Worm (Caenorhabditis elegans) whole organism, late embryonic: ENCODE measurements around the gene W04G3.12.

Source experiments
- C08G9.2 ChIP-seq: sonication (generic microtip); optimal IDR thresholded peaks from 2 replicates; lab custom pipeline; 2016; ENCODE audit warnings: mild to moderate bottlenecking, missing genetic modification characterization, moderate library complexity, missing compliant biosample characterization
- C38D4.7 ChIP-seq: fragments of 200-800 bp; sonication (Bioruptor generic); optimal IDR thresholded peaks from 2 replicates; lab custom pipeline; 2018; ENCODE audit warnings: mild to moderate bottlenecking, missing genetic modification characterization, moderate library complexity, missing compliant biosample characterization
- F13H6.1 ChIP-seq: sonication (generic microtip); optimal IDR thresholded peaks from 2 replicates; lab custom pipeline; 2016; ENCODE audit warnings: missing genetic modification characterization, missing compliant biosample characterization
- T23F11.4 ChIP-seq: fragments of 200-800 bp; sonication (Bioruptor generic); optimal IDR thresholded peaks from 2 replicates; lab custom pipeline; 2018; ENCODE audit warnings: mild to moderate bottlenecking, missing genetic modification characterization, missing compliant biosample characterization
- Y22D7AL.16 ChIP-seq: sonication (generic microtip); optimal IDR thresholded peaks from 2 replicates; lab custom pipeline; 2016; ENCODE audit warnings: missing genetic modification characterization, missing compliant biosample characterization
- ahr-1 ChIP-seq: sonication (generic microtip); optimal IDR thresholded peaks from 2 replicates; lab custom pipeline; 2016; ENCODE audit warnings: missing genetic modification characterization, missing compliant biosample characterization
- ceh-18 ChIP-seq: sonication (generic microtip); optimal IDR thresholded peaks from 2 replicates; lab custom pipeline; 2016; ENCODE audit warnings: missing genetic modification characterization, missing compliant biosample characterization
- ceh-19 ChIP-seq: fragments of 200-800 bp; sonication (Bioruptor generic); optimal IDR thresholded peaks from 2 replicates; lab custom pipeline; 2018; ENCODE audit warnings: mild to moderate bottlenecking, missing genetic modification characterization, missing compliant biosample characterization
- ceh-2 ChIP-seq: sonication (generic microtip); optimal IDR thresholded peaks from 2 replicates; lab custom pipeline; 2016; ENCODE audit warnings: missing genotype, missing genetic modification characterization, missing compliant biosample characterization
- ceh-22 ChIP-seq: sonication (generic microtip); optimal IDR thresholded peaks from 2 replicates; lab custom pipeline; 2017; ENCODE audit warnings: missing biosample characterization, missing genetic modification characterization
- ceh-30 ChIP-seq: fragments of 150-350 bp; optimal IDR thresholded peaks from 2 replicates; lab custom pipeline; 2014; ENCODE audit warnings: missing biosample characterization, missing genetic modification characterization
- ceh-45 ChIP-seq: fragments of 200-800 bp; sonication (Bioruptor generic); IDR thresholded peaks from 2 replicates; pipeline ENCODE4 v1.3.6; 2022; ENCODE audit warnings: missing genetic modification reagents, missing genetic modification characterization, missing compliant biosample characterization
- elt-4 ChIP-seq: sonication (generic microtip); optimal IDR thresholded peaks from 2 replicates; lab custom pipeline; 2016; ENCODE audit warnings: missing genetic modification characterization, missing compliant biosample characterization
- eyg-1 ChIP-seq: sonication (generic microtip); optimal IDR thresholded peaks from 2 replicates; lab custom pipeline; 2016; ENCODE audit warnings: missing genotype, missing genetic modification characterization, missing compliant biosample characterization
- fkh-6 ChIP-seq: sonication (generic microtip); optimal IDR thresholded peaks from 2 replicates; lab custom pipeline; 2016; ENCODE audit warnings: missing genetic modification characterization, missing compliant biosample characterization
- gmeb-2 ChIP-seq: sonication (generic microtip); optimal IDR thresholded peaks from 2 replicates; lab custom pipeline; 2016; ENCODE audit warnings: missing genetic modification characterization, inconsistent platforms, missing compliant biosample characterization
- hlh-15 ChIP-seq: sonication (generic microtip); optimal IDR thresholded peaks from 2 replicates; lab custom pipeline; 2016; ENCODE audit warnings: missing genetic modification characterization, missing compliant biosample characterization
- hlh-30 ChIP-seq: sonication (generic microtip); optimal IDR thresholded peaks from 2 replicates; lab custom pipeline; 2017; ENCODE audit warnings: antibody characterized with exemption, missing genetic modification characterization, missing compliant biosample characterization; ENCODE audit not compliant: insufficient read depth
- hlh-6 ChIP-seq: sonication (generic microtip); optimal IDR thresholded peaks from 2 replicates; lab custom pipeline; 2016; ENCODE audit warnings: missing genotype, missing genetic modification characterization, missing compliant biosample characterization
- lin-11 ChIP-seq: fragments of 200-800 bp; sonication (Bioruptor generic); optimal IDR thresholded peaks from 2 replicates; lab custom pipeline; 2018; ENCODE audit warnings: mild to moderate bottlenecking, missing genetic modification characterization, missing compliant biosample characterization
- madf-2 ChIP-seq: sonication (generic microtip); optimal IDR thresholded peaks from 2 replicates; lab custom pipeline; 2017; ENCODE audit warnings: missing genetic modification characterization, missing compliant biosample characterization
- nfya-1 ChIP-seq: sonication (generic microtip); optimal IDR thresholded peaks from 2 replicates; lab custom pipeline; 2017; ENCODE audit warnings: missing genetic modification characterization, mild to moderate bottlenecking, missing compliant biosample characterization, antibody characterized with exemption, moderate library complexity
- pat-9 ChIP-seq: fragments of 200-800 bp; sonication (Bioruptor generic); optimal IDR thresholded peaks from 2 replicates; lab custom pipeline; 2018; ENCODE audit warnings: mild to moderate bottlenecking, missing genetic modification characterization, moderate library complexity, missing compliant biosample characterization
- pax-1 ChIP-seq: fragments of 150-350 bp; optimal IDR thresholded peaks from 2 replicates; lab custom pipeline; 2014; ENCODE audit warnings: missing biosample characterization, missing genetic modification characterization
- pha-2 ChIP-seq: sonication (generic microtip); optimal IDR thresholded peaks from 2 replicates; lab custom pipeline; 2017; ENCODE audit warnings: mild to moderate bottlenecking, missing genetic modification characterization, missing compliant biosample characterization
- pha-4 ChIP-seq: fragments of 150-350 bp; optimal IDR thresholded peaks from 2 replicates; lab custom pipeline; 2018; ENCODE audit warnings: missing biosample characterization, missing genetic modification reagents, missing genetic modification characterization
- rnt-1 ChIP-seq: sonication (generic microtip); optimal IDR thresholded peaks from 2 replicates; lab custom pipeline; 2016; ENCODE audit warnings: missing genetic modification characterization, missing compliant biosample characterization
- sdc-2 ChIP-seq: sonication (generic microtip); optimal IDR thresholded peaks from 2 replicates; lab custom pipeline; 2016; ENCODE audit warnings: missing genotype, missing genetic modification characterization, missing compliant biosample characterization
- tbx-2 ChIP-seq: sonication (generic microtip); optimal IDR thresholded peaks from 2 replicates; lab custom pipeline; 2016; ENCODE audit warnings: missing genetic modification characterization, missing compliant biosample characterization
- unc-3 ChIP-seq, 2 experiments: fragments of 200-800 bp in 1 of 2; sonication (Bioruptor generic) in 1 of 2; sonication (generic microtip) in 1 of 2; conservative IDR thresholded peaks in 1 of 2; optimal IDR thresholded peaks in 1 of 2; 2 replicates each; pipeline versions ENCODE4 v1.3.6 to Lab custom; 2016 to 2022; ENCODE audit warnings: missing compliant biosample characterization in 2 of 2, missing genetic modification characterization in 2 of 2, missing genetic modification reagents in 1 of 2
- unc-42 ChIP-seq: sonication (generic microtip); optimal IDR thresholded peaks from 2 replicates; lab custom pipeline; 2016; ENCODE audit warnings: missing genotype, missing genetic modification characterization, missing compliant biosample characterization
- unc-55 ChIP-seq: sonication (generic microtip); optimal IDR thresholded peaks from 2 replicates; lab custom pipeline; 2017; ENCODE audit warnings: missing biosample characterization, missing genetic modification reagents, missing genetic modification characterization
- unc-86 ChIP-seq: sonication (generic microtip); optimal IDR thresholded peaks from 2 replicates; lab custom pipeline; 2016; ENCODE audit warnings: missing genetic modification characterization, missing compliant biosample characterization

W04G3.12 gene

ce11 chrX:11085162-11085561, 8.6 kb upstream of the W04G3.12 start, which contains the start of gene W04G3.7:
W04G3.7 (minus strand) TSS chrX:11085262.
- TF ChIP-seq fkh-6: no peak
- TF ChIP-seq, all 69 proteins: peak for 0

- TF ChIP-seq ceh-22 (tag; lab: Kevin White, UChicago) (no peak), F13H6.1 (tag; lab: Kevin White, UChicago) (no peak), gmeb-2 (tag; lab: Kevin White, UChicago) (no peak), ceh-19 (no peak), Y22D7AL.16 (tag; lab: Kevin White, UChicago) (no peak)
These were observed 3.6 kb upstream of the W04G3.12 start, which contains the start of gene sulp-7 for ce11 chrX:11080170-11080728. sulp-7 (plus strand) TSS chrX:11080678.

- TF ChIP-seq T23F11.4 (GFP tag; lab: Kevin White, UChicago) (no peak), tbx-2 (tag; lab: Kevin White, UChicago) (no peak), pha-4 (tag; lab: Kevin White, UChicago) (no peak), madf-2 (tag; lab: Kevin White, UChicago) (no peak), eyg-1 (tag; lab: Kevin White, UChicago) (no peak), pat-9 (tag; lab: Kevin White, UChicago) (no peak), C08G9.2 (tag; lab: Kevin White, UChicago) (no peak), lin-11 (tag; lab: Kevin White, UChicago) (no peak), ahr-1 (tag; lab: Kevin White, UChicago) (no peak), unc-42 (no peak), ceh-45 (GFP tag; lab: Robert Waterston, UW) (no peak)
- TF ChIP-seq, all 69 proteins: peak for 0
These were observed 3.1 kb upstream of the W04G3.12 start, which contains the start of gene W04G3.13 for ce11 chrX:11079667-11080066. W04G3.13 (minus strand) TSS chrX:11079767.

- TF ChIP-seq ceh-30 (tag; lab: Kevin White, UChicago) (no peak), C38D4.7 (GFP tag; lab: Kevin White, UChicago) (no peak), ceh-2 (tag; lab: Kevin White, UChicago) (no peak)
These were observed 1.5 kb upstream of the W04G3.12 start, which contains the start of gene W04G3.10 for ce11 chrX:11078150-11078549. W04G3.10 (minus strand) TSS chrX:11078250.

- TF ChIP-seq ceh-18 (tag; lab: Kevin White, UChicago) (no peak), pax-1 (no peak), ceh-45 (GFP tag; lab: Robert Waterston, UW) (no peak), rnt-1 (tag; lab: Kevin White, UChicago) (no peak), sdc-2 (no peak), ceh-2 (tag; lab: Kevin White, UChicago) (no peak), fkh-6 (no peak), unc-86 (tag; lab: Kevin White, UChicago) (no peak), hlh-30 (tag; lab: Kevin White, UChicago) (no peak), nfya-1 (tag; lab: Kevin White, UChicago) (no peak), unc-3 (GFP tag; conservative IDR thresholded peaks at IDR 0.05; lab: Robert Waterston, UW) (no peak), unc-3 (tag; optimal IDR thresholded peaks at IDR 0.05; lab: Kevin White, UChicago) (no peak), unc-55 (GFP tag; lab: Kevin White, UChicago) (no peak), pha-4 (tag; lab: Kevin White, UChicago) (no peak), hlh-6 (tag; lab: Kevin White, UChicago) (no peak), elt-4 (no peak), hlh-15 (tag; lab: Kevin White, UChicago) (no peak), pha-2 (no peak)
These were observed 3.2 kb downstream of the W04G3.12 start, which contains the start of gene W04G3.5 for ce11 chrX:11073358-11073757. W04G3.5 (plus strand) TSS chrX:11073658.
